Fruit fly (Drosophila melanogaster): ENCODE results near the gene CG32176.

Gene CG32176

DNA sequence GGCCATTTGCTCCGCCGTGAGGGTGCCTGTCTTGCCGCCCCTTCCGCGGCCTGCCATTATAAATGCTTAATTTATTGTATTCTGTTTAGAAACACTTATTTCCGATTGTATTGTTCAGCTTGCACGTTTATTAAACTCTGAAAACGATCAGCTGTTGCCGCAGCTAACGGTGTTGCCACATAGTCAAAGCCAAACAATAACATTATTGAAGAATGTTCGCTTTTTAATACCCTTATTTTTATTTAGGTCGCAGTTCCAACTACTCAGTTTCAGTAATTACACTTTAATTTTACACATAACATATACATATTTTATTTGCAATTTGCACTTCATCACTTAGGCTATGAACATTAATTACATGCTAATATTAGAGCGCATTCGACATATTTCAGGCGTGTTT, 6.7 kb upstream of the CG32176 start, which contains the start of gene Polr3G (continued):
- no peak for TF ChIP-seq CG34406 (GFP tag; optimal IDR thresholded peaks at IDR 0.05)
- no peak for TF ChIP-seq CG16779 (tag; optimal IDR thresholded peaks at IDR 0.05)
- no peak for TF ChIP-seq acj6 (GFP tag; optimal IDR thresholded peaks at IDR 0.05)
- no peak for TF ChIP-seq dac (GFP tag; optimal IDR thresholded peaks at IDR 0.05)
- TF ChIP-seq CG6163 (GFP tag; IDR thresholded peaks at IDR 0.05) = no peak
- peak; percentile 16 for TF ChIP-seq Hr39 (GFP tag; optimal IDR thresholded peaks at IDR 0.05)
- no peak for TF ChIP-seq fd59A (GFP tag; optimal IDR thresholded peaks at IDR 0.05)
- TF ChIP-seq CG7368 (GFP tag; optimal IDR thresholded peaks at IDR 0.05) = no peak
- TF ChIP-seq Blimp-1 (GFP tag; optimal IDR thresholded peaks at IDR 0.05) = no peak
- TF ChIP-seq fd85E (GFP tag; optimal IDR thresholded peaks at IDR 0.05) = no peak
- TF ChIP-seq pdm3 (GFP tag; optimal IDR thresholded peaks at IDR 0.05) = peak; percentile 44
- TF ChIP-seq CG8632 (GFP tag; optimal IDR thresholded peaks at IDR 0.05) = no peak
- peak; percentile 18 for TF ChIP-seq topi (GFP tag; optimal IDR thresholded peaks at IDR 0.05)

DNA sequence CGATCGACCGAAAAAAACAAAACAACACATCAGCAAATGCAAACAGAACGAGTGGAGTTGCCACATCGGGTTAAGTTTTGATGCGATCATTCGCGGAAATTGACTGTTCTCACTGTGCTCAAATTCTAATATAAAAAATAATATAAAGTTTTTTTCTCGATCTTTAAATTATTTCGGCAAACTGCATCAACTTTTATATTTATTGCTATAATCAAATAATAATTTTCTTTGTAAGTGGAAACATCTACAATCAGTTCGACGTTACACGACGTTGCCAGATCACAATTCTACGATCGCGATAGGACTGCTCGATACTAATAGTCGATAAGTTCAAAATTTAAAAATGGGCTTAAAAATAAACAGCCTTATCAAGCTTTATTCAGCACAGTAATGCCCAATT, 4.9 kb upstream of the CG32176 start, which contains the start of gene Gorab:
Gene Gorab (minus strand): TSS at position 58 of the 400 bp plus-strand sequence.
- peak; percentile 92 for TF ChIP-seq CG11902 (GFP tag; optimal IDR thresholded peaks at IDR 0.05)
- peak; percentile 90 for TF ChIP-seq Eip78C (GFP tag)
- TF ChIP-seq salr (GFP tag; optimal IDR thresholded peaks at IDR 0.05) = peak; percentile 52 to 70
- peak in 1 of 2 experiments; percentile 41 for TF ChIP-seq ss (GFP tag; optimal IDR thresholded peaks at IDR 0.05)
- peak; percentile 89 for TF ChIP-seq Ets96B (tag; optimal IDR thresholded peaks at IDR 0.05)
- TF ChIP-seq fkh (GFP tag; optimal IDR thresholded peaks at IDR 0.05) = peak; percentile 98
- peak; percentile 46 for TF ChIP-seq dac (GFP tag; optimal IDR thresholded peaks at IDR 0.05)
- peak; percentile 67 for TF ChIP-seq vri (GFP tag; optimal IDR thresholded peaks at IDR 0.05)
- peak; percentile 79 for TF ChIP-seq CG10631 (GFP tag; optimal IDR thresholded peaks at IDR 0.05)
- peak; percentile 84 for TF ChIP-seq Eip93F (GFP tag; optimal IDR thresholded peaks at IDR 0.05)
- TF ChIP-seq spab (GFP tag; optimal IDR thresholded peaks at IDR 0.05) = peak; percentile 52
- peak; percentile 95 for TF ChIP-seq svp (GFP tag)
- TF ChIP-seq esn (GFP tag; optimal IDR thresholded peaks at IDR 0.05) = peak; percentile 83
- peak; percentile 82 for TF ChIP-seq lz (GFP tag; optimal IDR thresholded peaks at IDR 0.05)
- peak; percentile 76 for TF ChIP-seq Sox102F (GFP tag; optimal IDR thresholded peaks at IDR 0.05)
- TF ChIP-seq CG6276 (GFP tag; optimal IDR thresholded peaks at IDR 0.05) = peak; percentile 49
- TF ChIP-seq dsx (GFP tag; optimal IDR thresholded peaks at IDR 0.05; ENCODE audit: poor library complexity, severe bottlenecking) = peak; percentile 77
- TF ChIP-seq fd59A (GFP tag; optimal IDR thresholded peaks at IDR 0.05) = peak; percentile 39
- peak; percentile 87 for TF ChIP-seq CG3919 (GFP tag; optimal IDR thresholded peaks at IDR 0.05)
- TF ChIP-seq CG7368 (GFP tag; optimal IDR thresholded peaks at IDR 0.05) = peak; percentile 72
- TF ChIP-seq CG3032 (tag; optimal IDR thresholded peaks at IDR 0.05) = peak; percentile 92
- peak; percentile 18 for TF ChIP-seq fd85E (GFP tag; optimal IDR thresholded peaks at IDR 0.05)
- peak; percentile 86 for TF ChIP-seq Met (GFP tag; optimal IDR thresholded peaks at IDR 0.05)
- TF ChIP-seq Sox15 (GFP tag; optimal IDR thresholded peaks at IDR 0.05) = peak; percentile 92
- TF ChIP-seq CG6854 (GFP tag; optimal IDR thresholded peaks at IDR 0.05) = no peak
- peak; percentile 89 for TF ChIP-seq acj6 (GFP tag; optimal IDR thresholded peaks at IDR 0.05)
- TF ChIP-seq Gug (GFP tag; IDR thresholded peaks at IDR 0.05) = peak; percentile 94
- TF ChIP-seq Hr39 (GFP tag; optimal IDR thresholded peaks at IDR 0.05) = peak; percentile 92
- peak; percentile 95 for TF ChIP-seq CG6163 (GFP tag; IDR thresholded peaks at IDR 0.05)
- peak; percentile 47 for TF ChIP-seq Blimp-1 (GFP tag; optimal IDR thresholded peaks at IDR 0.05)
- TF ChIP-seq CG6792 (GFP tag; optimal IDR thresholded peaks at IDR 0.05) = peak; percentile 64
- peak; percentile 90 for TF ChIP-seq pdm3 (GFP tag; optimal IDR thresholded peaks at IDR 0.05)
- TF ChIP-seq topi (GFP tag; optimal IDR thresholded peaks at IDR 0.05) = peak; percentile 90
- TF ChIP-seq Hr38 (GFP tag; optimal IDR thresholded peaks at IDR 0.05) = peak; percentile 7
- TF ChIP-seq CG11762 (GFP tag; optimal IDR thresholded peaks at IDR 0.05; ENCODE audit: insufficient read depth) = peak; percentile 56
- peak; percentile 91 for TF ChIP-seq OdsH (GFP tag; optimal IDR thresholded peaks at IDR 0.05)
- peak; percentile 84 for TF ChIP-seq CG8119 (GFP tag; IDR thresholded peaks at IDR 0.05)
- peak; percentile 81 for TF ChIP-seq CG34406 (GFP tag; optimal IDR thresholded peaks at IDR 0.05)
- TF ChIP-seq Hr4 (GFP tag; optimal IDR thresholded peaks at IDR 0.05) = peak; percentile 90
- TF ChIP-seq CG11294 (GFP tag; IDR thresholded peaks at IDR 0.05) = peak; percentile 90
- peak; percentile 79 for TF ChIP-seq CG8632 (GFP tag; optimal IDR thresholded peaks at IDR 0.05)
- TF ChIP-seq CG31627 (GFP tag; optimal IDR thresholded peaks at IDR 0.05) = peak; percentile 92
- peak; percentile 86 for TF ChIP-seq achi (GFP tag; optimal IDR thresholded peaks at IDR 0.05)
- peak; percentile 80 for TF ChIP-seq Lpt (GFP tag; optimal IDR thresholded peaks at IDR 0.05)
- peak; percentile 31 for TF ChIP-seq CG6808 (GFP tag; optimal IDR thresholded peaks at IDR 0.05)
- peak; percentile 97 for TF ChIP-seq eg (GFP tag; IDR thresholded peaks at IDR 0.05)
- peak; percentile 77 for TF ChIP-seq Ets21C (GFP tag; optimal IDR thresholded peaks at IDR 0.05)
